Worm (Caenorhabditis elegans): ENCODE results near the gene B0348.2.

B0348.2 gene

DNA sequence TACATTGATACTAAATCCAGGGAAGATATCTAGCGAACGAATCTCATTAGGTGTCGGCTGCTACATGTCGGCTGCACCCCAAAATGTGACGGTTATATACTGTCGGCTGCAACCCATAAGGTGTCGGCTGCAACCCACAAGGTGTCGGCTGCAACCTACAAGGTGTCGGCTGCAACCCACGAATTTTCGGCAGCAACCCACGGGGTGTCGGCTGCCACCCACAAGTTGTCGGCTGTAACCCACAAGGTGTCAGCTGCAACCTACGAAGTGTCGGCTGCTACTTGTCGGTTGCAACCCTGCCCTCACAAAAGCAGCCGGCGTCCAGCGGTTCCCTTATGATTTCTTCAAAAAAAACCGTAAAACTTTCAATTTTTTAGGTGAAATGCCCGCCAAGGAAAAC, 15.3 kb upstream of the B0348.2 start:
- TF ChIP-seq blmp-1 (tag; optimal IDR thresholded peaks at IDR 0.05; ENCODE audit: insufficient read depth), result no peak
- no peak for TF ChIP-seq mbf-1 (tag; optimal IDR thresholded peaks at IDR 0.05)
- no peak for TF ChIP-seq nhr-25 (tag; optimal IDR thresholded peaks at IDR 0.05)
- no peak for TF ChIP-seq ztf-11 (tag; optimal IDR thresholded peaks at IDR 0.05)
- no peak for TF ChIP-seq mab-5 (tag; optimal IDR thresholded peaks at IDR 0.05)
- no peak for TF ChIP-seq mdl-1 (tag; optimal IDR thresholded peaks at IDR 0.05)
- no peak for TF ChIP-seq nhr-237 (tag; optimal IDR thresholded peaks at IDR 0.05)
- no peak for TF ChIP-seq nhr-10 (tag; optimal IDR thresholded peaks at IDR 0.05)
- no peak for TF ChIP-seq ama-1 (optimal IDR thresholded peaks at IDR 0.05)
- no peak for TF ChIP-seq egl-27 (tag; optimal IDR thresholded peaks at IDR 0.05)
- TF ChIP-seq skn-1 (tag; optimal IDR thresholded peaks at IDR 0.05), result no peak
- TF ChIP-seq F13H6.1 (tag; optimal IDR thresholded peaks at IDR 0.05), result no peak
- no peak for TF ChIP-seq peb-1 (tag; optimal IDR thresholded peaks at IDR 0.05)
- no peak for TF ChIP-seq elt-3 (tag; optimal IDR thresholded peaks at IDR 0.05)
- no peak for TF ChIP-seq alr-1 (tag; optimal IDR thresholded peaks at IDR 0.05)
- TF ChIP-seq nhr-77 (tag; optimal IDR thresholded peaks at IDR 0.05), result no peak
- no peak for TF ChIP-seq lin-39 (tag; optimal IDR thresholded peaks at IDR 0.05)
- TF ChIP-seq nhr-23 (tag; optimal IDR thresholded peaks at IDR 0.05), result no peak
- TF ChIP-seq ztf-1 (GFP tag; conservative IDR thresholded peaks at IDR 0.05), result no peak

ce11 chrV:37729-38128, 7.4 kb upstream of the B0348.2 start:
- TF ChIP-seq mdl-1 (tag; optimal IDR thresholded peaks at IDR 0.05), result no peak
- no peak for TF ChIP-seq ceh-16 (tag; optimal IDR thresholded peaks at IDR 0.05)
- TF ChIP-seq fos-1 (tag; optimal IDR thresholded peaks at IDR 0.05), result no peak
- no peak for TF ChIP-seq ceh-82 (tag; optimal IDR thresholded peaks at IDR 0.05)
- TF ChIP-seq lin-13 (GFP tag; optimal IDR thresholded peaks at IDR 0.05), result no peak
- no peak for TF ChIP-seq nhr-129 (tag; optimal IDR thresholded peaks at IDR 0.05)
- TF ChIP-seq egl-27 (tag; optimal IDR thresholded peaks at IDR 0.05), result no peak
- TF ChIP-seq nhr-77 (tag; optimal IDR thresholded peaks at IDR 0.05), result no peak
- no peak for TF ChIP-seq nhr-6 (tag; optimal IDR thresholded peaks at IDR 0.05)
- TF ChIP-seq gmeb-1 (tag; optimal IDR thresholded peaks at IDR 0.05), result no peak
- TF ChIP-seq nhr-12 (tag; optimal IDR thresholded peaks at IDR 0.05), result no peak
- TF ChIP-seq unc-62 (GFP tag; optimal IDR thresholded peaks at IDR 0.05), result no peak
- no peak for TF ChIP-seq lin-39 (tag; optimal IDR thresholded peaks at IDR 0.05)
- TF ChIP-seq ama-1 (optimal IDR thresholded peaks at IDR 0.05), result no peak
- TF ChIP-seq F13H6.1 (tag; optimal IDR thresholded peaks at IDR 0.05), result no peak
- TF ChIP-seq lin-11 (tag; optimal IDR thresholded peaks at IDR 0.05), result no peak
- TF ChIP-seq mbf-1 (tag; optimal IDR thresholded peaks at IDR 0.05), result no peak
- no peak for TF ChIP-seq snpc-4 (tag; optimal IDR thresholded peaks at IDR 0.05)
- TF ChIP-seq nhr-237 (tag; optimal IDR thresholded peaks at IDR 0.05), result no peak

DNA sequence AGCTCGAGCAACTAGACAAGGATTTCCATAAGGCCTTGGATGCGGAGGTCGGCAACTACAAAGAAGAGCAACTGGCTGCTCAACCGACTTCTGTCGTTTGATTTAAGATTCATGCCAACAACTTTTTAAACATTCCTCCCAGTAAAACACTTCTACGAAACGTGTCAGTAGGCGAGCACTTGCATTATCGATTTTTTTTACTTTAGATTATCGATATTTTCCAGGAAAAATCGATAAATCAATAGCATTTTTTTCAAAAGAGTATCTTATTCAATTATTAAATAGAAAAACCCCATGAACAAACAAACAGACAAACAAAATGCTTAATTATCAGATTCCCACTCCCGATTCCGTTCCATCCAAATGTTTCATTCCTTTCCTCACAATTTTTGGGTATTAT, 2.0 kb upstream of the B0348.2 start:
- TF ChIP-seq ama-1 (optimal IDR thresholded peaks at IDR 0.05), result no peak
- no peak for TF ChIP-seq skn-1 (tag; optimal IDR thresholded peaks at IDR 0.05)
- TF ChIP-seq nhr-77 (tag; optimal IDR thresholded peaks at IDR 0.05), result no peak
- TF ChIP-seq zag-1 (tag; optimal IDR thresholded peaks at IDR 0.05), result no peak
- TF ChIP-seq sma-3 (GFP tag; optimal IDR thresholded peaks at IDR 0.05), result no peak
- TF ChIP-seq lin-11 (tag; optimal IDR thresholded peaks at IDR 0.05), result no peak
- TF ChIP-seq ceh-82 (tag; optimal IDR thresholded peaks at IDR 0.05), result no peak
- TF ChIP-seq unc-39 (tag; optimal IDR thresholded peaks at IDR 0.05), result no peak
- TF ChIP-seq mdl-1 (tag; optimal IDR thresholded peaks at IDR 0.05), result no peak
- no peak for TF ChIP-seq ztf-11 (tag; optimal IDR thresholded peaks at IDR 0.05)
- TF ChIP-seq nhr-129 (tag; optimal IDR thresholded peaks at IDR 0.05), result no peak
- TF ChIP-seq mbf-1 (tag; optimal IDR thresholded peaks at IDR 0.05), result no peak
- no peak for TF ChIP-seq egl-27 (tag; optimal IDR thresholded peaks at IDR 0.05)
- no peak for TF ChIP-seq nhr-11 (tag; optimal IDR thresholded peaks at IDR 0.05)
- TF ChIP-seq R02D3.7 (tag; optimal IDR thresholded peaks at IDR 0.05), result no peak
- no peak for TF ChIP-seq ZK546.5 (tag; optimal IDR thresholded peaks at IDR 0.05)
- no peak for TF ChIP-seq nhr-25 (tag; optimal IDR thresholded peaks at IDR 0.05)

DNA sequence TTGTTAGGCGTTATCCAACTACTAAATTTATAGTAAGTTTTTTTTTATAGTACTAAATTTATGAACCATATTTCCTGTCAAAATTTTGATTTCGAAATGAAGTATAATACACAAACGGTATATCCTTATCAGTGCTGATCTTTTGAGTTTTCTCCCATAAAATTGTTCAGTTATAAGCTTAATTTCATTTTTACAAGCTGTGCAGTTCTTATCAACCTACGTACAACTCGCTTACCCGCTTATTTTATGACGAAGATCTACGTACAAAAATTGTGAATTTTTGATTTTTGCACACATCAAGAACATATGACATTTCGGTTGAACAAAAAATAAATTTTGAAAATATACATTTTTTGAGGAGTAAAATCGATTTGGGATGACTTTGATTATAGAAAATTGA, 1.1 kb upstream of the B0348.2 start:
- TF ChIP-seq mbf-1 (tag; optimal IDR thresholded peaks at IDR 0.05), result no peak
- TF ChIP-seq fos-1 (tag; optimal IDR thresholded peaks at IDR 0.05), result peak; percentile 60
- no peak for TF ChIP-seq ama-1 (optimal IDR thresholded peaks at IDR 0.05)

ce11 chrV:47799-48198, 2.7 kb downstream of the B0348.2 start:
- TF ChIP-seq ceh-82 (tag; optimal IDR thresholded peaks at IDR 0.05), result no peak
- TF ChIP-seq fos-1 (tag; optimal IDR thresholded peaks at IDR 0.05), result peak; percentile 85
